Worm (Caenorhabditis elegans) whole organism, young adult: Measurements from ENCODE around the gene C16C8.9.
"Not testable (repeated sequence)": the region's sequence is repeated elsewhere in the genome, so short reads cannot be mapped to it uniquely, and the experiment has no call there.

Experiments used
- B0019.2 ChIP-seq: fragments of 200-800 bp; sonication (Bioruptor generic); conservative IDR thresholded peaks from 2 replicates; pipeline ENCODE4 v1.3.6; 2022; ENCODE audit warnings: missing genetic modification reagents, missing genetic modification characterization, missing compliant biosample characterization
- C17E4.6 ChIP-seq: fragments of 200-800 bp; sonication (Bioruptor generic); IDR thresholded peaks from 2 replicates; pipeline ENCODE4 v1.3.6; 2022; ENCODE audit warnings: missing genetic modification reagents, missing genetic modification characterization, missing compliant biosample characterization
- D2030.7 ChIP-seq: fragments of 200-800 bp; sonication (Bioruptor generic); IDR thresholded peaks from 2 replicates; pipeline ENCODE4 v1.3.6; 2022; ENCODE audit warnings: missing genetic modification reagents, missing genetic modification characterization, missing compliant biosample characterization
- F10E7.11 ChIP-seq: sonication (generic microtip); optimal IDR thresholded peaks from 2 replicates; lab custom pipeline; 2017; ENCODE audit warnings: mild to moderate bottlenecking, missing genetic modification characterization, moderate library complexity, missing compliant biosample characterization
- F22D6.2 ChIP-seq: sonication (generic microtip); optimal IDR thresholded peaks from 2 replicates; lab custom pipeline; 2016; ENCODE audit warnings: mild to moderate bottlenecking, missing genetic modification characterization, missing compliant biosample characterization
- F23B12.7 ChIP-seq: sonication (generic microtip); optimal IDR thresholded peaks from 2 replicates; lab custom pipeline; 2017; ENCODE audit warnings: missing genetic modification characterization, mild to moderate bottlenecking, missing compliant biosample characterization, antibody characterized with exemption, moderate library complexity; ENCODE audit not compliant: insufficient read depth
- F49E8.2 ChIP-seq: sonication (generic microtip); optimal IDR thresholded peaks from 3 replicates; lab custom pipeline; 2017; ENCODE audit warnings: missing genetic modification characterization, mild to moderate bottlenecking, missing compliant biosample characterization, antibody characterized with exemption, moderate library complexity; ENCODE audit not compliant: insufficient read depth
- F52B5.7 ChIP-seq: sonication (generic microtip); optimal IDR thresholded peaks from 2 replicates; lab custom pipeline; 2016; ENCODE audit warnings: mild to moderate bottlenecking, missing genetic modification characterization, missing compliant biosample characterization
- F57A8.1 ChIP-seq: fragments of 200-800 bp; sonication (Bioruptor generic); optimal IDR thresholded peaks from 2 replicates; lab custom pipeline; 2018; ENCODE audit warnings: mild to moderate bottlenecking, missing genetic modification characterization, moderate library complexity, missing compliant biosample characterization
- T07F8.4 ChIP-seq: sonication (generic microtip); optimal IDR thresholded peaks from 2 replicates; lab custom pipeline; 2016; ENCODE audit warnings: mild to moderate bottlenecking, missing genetic modification characterization, moderate library complexity, missing compliant biosample characterization
- Y56A3A.18 ChIP-seq: fragments of 200-800 bp; sonication (Bioruptor generic); IDR thresholded peaks from 2 replicates; pipeline ENCODE4 v1.3.6; 2022; ENCODE audit warnings: missing genetic modification reagents, missing genetic modification characterization, missing compliant biosample characterization
- ZK185.1 ChIP-seq: sonication (generic microtip); optimal IDR thresholded peaks from 2 replicates; lab custom pipeline; 2016; ENCODE audit warnings: mild to moderate bottlenecking, missing genetic modification characterization, missing compliant biosample characterization; ENCODE audit not compliant: poor library complexity, severe bottlenecking
- ama-1 ChIP-seq, 3 experiments: fragments of 150-350 bp in 1 of 3; sonication (generic microtip) in 2 of 3; optimal IDR thresholded peaks; 2 replicates each; lab custom pipeline; 2014 to 2018; ENCODE audit warnings: missing biosample characterization in 2 of 3, missing genetic modification characterization in 2 of 3, missing genetic modification reagents in 2 of 3
- aptf-3 ChIP-seq: fragments of 200-800 bp; sonication (Bioruptor generic); IDR thresholded peaks from 2 replicates; pipeline ENCODE4 v1.3.6; 2022; ENCODE audit warnings: missing genetic modification characterization, missing compliant biosample characterization
- athp-1 ChIP-seq: sonication (generic microtip); optimal IDR thresholded peaks from 2 replicates; lab custom pipeline; 2017; ENCODE audit warnings: mild to moderate bottlenecking, missing genetic modification characterization, missing compliant biosample characterization
- attf-5 ChIP-seq: fragments of 200-800 bp; sonication (Bioruptor generic); optimal IDR thresholded peaks from 2 replicates; lab custom pipeline; 2018; ENCODE audit warnings: mild to moderate bottlenecking, missing genetic modification characterization, missing compliant biosample characterization
- cebp-1 ChIP-seq, 2 experiments: fragments of 200-800 bp in 1 of 2; sonication (Bioruptor generic) in 1 of 2; sonication (generic microtip) in 1 of 2; IDR thresholded peaks in 1 of 2; optimal IDR thresholded peaks in 1 of 2; 2 replicates each; pipeline versions ENCODE4 v1.3.6 to Lab custom; 2017 to 2022; ENCODE audit warnings: missing compliant biosample characterization in 2 of 2, missing genetic modification characterization in 2 of 2, mild to moderate bottlenecking in 1 of 2, missing genetic modification reagents in 1 of 2, moderate library complexity in 1 of 2
- ceh-100 ChIP-seq: fragments of 200-800 bp; sonication (Bioruptor generic); IDR thresholded peaks from 2 replicates; pipeline ENCODE4 v1.3.6; 2022; ENCODE audit warnings: missing genetic modification reagents, missing genetic modification characterization, missing compliant biosample characterization
- ceh-40 ChIP-seq: fragments of 200-800 bp; sonication (Bioruptor generic); IDR thresholded peaks from 2 replicates; pipeline ENCODE4 v1.3.6; 2022; ENCODE audit warnings: missing genetic modification characterization, missing compliant biosample characterization
- ceh-79 ChIP-seq: sonication (generic microtip); optimal IDR thresholded peaks from 2 replicates; lab custom pipeline; 2017; ENCODE audit warnings: mild to moderate bottlenecking, missing genetic modification characterization, missing compliant biosample characterization
- chd-7 ChIP-seq: sonication (generic microtip); optimal IDR thresholded peaks from 2 replicates; lab custom pipeline; 2016; ENCODE audit warnings: mild to moderate bottlenecking, missing genetic modification characterization, moderate library complexity, missing compliant biosample characterization
- dpl-1 ChIP-seq: fragments of 150-350 bp; optimal IDR thresholded peaks from 2 replicates; lab custom pipeline; 2014; ENCODE audit warnings: missing biosample characterization, missing genetic modification reagents, missing genetic modification characterization
- gei-17 ChIP-seq: fragments of 200-800 bp; sonication (Bioruptor generic); optimal IDR thresholded peaks from 2 replicates; lab custom pipeline; 2018; ENCODE audit warnings: mild to moderate bottlenecking, missing genetic modification characterization, missing compliant biosample characterization
- hrde-1 ChIP-seq: sonication (generic microtip); optimal IDR thresholded peaks from 2 replicates; lab custom pipeline; 2016; ENCODE audit warnings: missing genetic modification characterization, mild to moderate bottlenecking, missing compliant biosample characterization, moderate library complexity, missing genotype, missing genetic modification reagents, borderline replicate concordance
- hsf-1 ChIP-seq: fragments of 200-800 bp; sonication (Bioruptor generic); IDR thresholded peaks from 2 replicates; pipeline ENCODE4 v1.3.6; 2022; ENCODE audit warnings: missing genetic modification reagents, missing genetic modification characterization, missing compliant biosample characterization
- let-526 ChIP-seq: fragments of 200-800 bp; sonication (Bioruptor generic); IDR thresholded peaks from 2 replicates; pipeline ENCODE4 v1.3.6; 2022; ENCODE audit warnings: missing genetic modification reagents, missing genetic modification characterization, missing compliant biosample characterization
- let-607 ChIP-seq, 2 experiments: fragments of 200-800 bp in 1 of 2; sonication (Bioruptor generic) in 1 of 2; sonication (generic microtip) in 1 of 2; optimal IDR thresholded peaks; 2 replicates each; lab custom pipeline; 2016 to 2018; ENCODE audit warnings: mild to moderate bottlenecking in 2 of 2, missing compliant biosample characterization in 2 of 2, missing genetic modification characterization in 2 of 2, moderate library complexity in 2 of 2, missing genotype in 1 of 2
- lin-40 ChIP-seq: sonication (generic microtip); optimal IDR thresholded peaks from 2 replicates; lab custom pipeline; 2016; ENCODE audit warnings: missing genetic modification characterization, mild to moderate bottlenecking, missing compliant biosample characterization, missing genotype, missing genetic modification reagents
- lin-54 ChIP-seq: fragments of 200-800 bp; sonication (Bioruptor generic); optimal IDR thresholded peaks from 2 replicates; lab custom pipeline; 2018; ENCODE audit warnings: mild to moderate bottlenecking, missing genetic modification characterization, missing compliant biosample characterization
- madf-3 ChIP-seq: fragments of 200-800 bp; sonication (Bioruptor generic); IDR thresholded peaks from 2 replicates; pipeline ENCODE4 v1.3.6; 2022; ENCODE audit warnings: missing genetic modification reagents, missing genetic modification characterization, missing compliant biosample characterization
- madf-8 ChIP-seq: fragments of 200-800 bp; sonication (Bioruptor generic); conservative IDR thresholded peaks from 2 replicates; pipeline ENCODE4 v1.3.6; 2022; ENCODE audit warnings: missing genetic modification reagents, missing genetic modification characterization, missing compliant biosample characterization
- mcd-1 ChIP-seq: fragments of 200-800 bp; sonication (Bioruptor generic); IDR thresholded peaks from 2 replicates; pipeline ENCODE4 v1.3.6; 2022; ENCODE audit warnings: missing genetic modification reagents, missing genetic modification characterization, missing compliant biosample characterization
- mel-28 ChIP-seq: sonication (generic microtip); optimal IDR thresholded peaks from 2 replicates; lab custom pipeline; 2016; ENCODE audit warnings: borderline replicate concordance, mild to moderate bottlenecking, missing genetic modification characterization, missing compliant biosample characterization
- nfya-2 ChIP-seq: fragments of 200-800 bp; sonication (Bioruptor generic); IDR thresholded peaks from 2 replicates; pipeline ENCODE4 v1.3.6; 2022; ENCODE audit warnings: missing genetic modification reagents, missing genetic modification characterization, missing compliant biosample characterization
- nhr-90 ChIP-seq: sonication (generic microtip); optimal IDR thresholded peaks from 2 replicates; lab custom pipeline; 2016; ENCODE audit warnings: missing genotype, mild to moderate bottlenecking, missing genetic modification characterization, missing compliant biosample characterization
- pbrm-1 ChIP-seq: fragments of 200-800 bp; sonication (Bioruptor generic); IDR thresholded peaks from 2 replicates; pipeline ENCODE4 v1.3.6; 2022; ENCODE audit warnings: missing genetic modification reagents, missing genetic modification characterization, missing compliant biosample characterization
- rec-8 ChIP-seq, 2 experiments: sonication (generic microtip); optimal IDR thresholded peaks; 2 replicates each; lab custom pipeline; 2016; ENCODE audit warnings: mild to moderate bottlenecking in 2 of 2, missing genetic modification characterization in 2 of 2, missing genetic modification reagents in 2 of 2, missing genotype in 2 of 2, missing biosample characterization in 1 of 2, missing compliant biosample characterization in 1 of 2, moderate library complexity in 1 of 2
- sptf-2 ChIP-seq: fragments of 200-800 bp; sonication (Bioruptor generic); optimal IDR thresholded peaks from 2 replicates; lab custom pipeline; 2018; ENCODE audit warnings: mild to moderate bottlenecking, missing genetic modification characterization, missing compliant biosample characterization
- unc-62 ChIP-seq: fragments of 150-350 bp; optimal IDR thresholded peaks from 2 replicates; lab custom pipeline; 2014; ENCODE audit warnings: missing biosample characterization, missing genetic modification reagents, missing genetic modification characterization
- zfh-2 ChIP-seq: fragments of 200-800 bp; sonication (Bioruptor generic); conservative IDR thresholded peaks from 2 replicates; pipeline ENCODE4 v1.3.6; 2022; ENCODE audit warnings: missing genetic modification reagents, missing genetic modification characterization, missing compliant biosample characterization
- ztf-25 ChIP-seq: fragments of 200-800 bp; sonication (Bioruptor generic); IDR thresholded peaks from 2 replicates; pipeline ENCODE4 v1.3.6; 2022; ENCODE audit warnings: missing genetic modification reagents, missing genetic modification characterization, missing compliant biosample characterization
- ztf-6 ChIP-seq: fragments of 200-800 bp; sonication (Bioruptor generic); IDR thresholded peaks from 2 replicates; pipeline ENCODE4 v1.3.6; 2022; ENCODE audit warnings: missing genetic modification reagents, missing genetic modification characterization, missing compliant biosample characterization

C16C8.9 gene

DNA sequence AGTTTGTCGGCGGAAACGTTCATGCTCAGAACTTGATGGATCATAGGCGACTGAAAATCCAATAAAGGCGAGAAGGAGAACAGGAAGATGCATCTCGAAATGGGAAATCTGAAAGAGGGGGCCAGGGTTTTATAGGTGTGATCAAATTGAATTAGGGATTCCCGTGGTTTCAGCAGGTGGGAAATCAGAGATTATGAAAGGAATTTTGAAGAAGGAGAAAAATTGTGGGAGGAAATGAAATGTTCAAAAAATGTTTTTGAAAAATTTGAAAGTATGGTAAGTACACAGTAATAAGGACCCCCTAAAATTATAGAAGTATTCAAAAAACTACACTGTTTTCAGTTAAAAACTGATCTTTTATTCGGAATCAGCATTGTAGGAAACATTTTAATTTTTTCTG, 7.6 kb upstream of the C16C8.9 start, which contains the start of gene Y49F6B.20:
Gene Y49F6B.20 (minus strand): TSS at position 101 of the 400 bp plus-strand sequence.
- no peak for TF ChIP-seq athp-1 (tag; lab: Kevin White, UChicago)
- TF ChIP-seq rec-8 (tag; optimal IDR thresholded peaks at IDR 0.05; lab: Kevin White, UChicago): no peak
- no peak for TF ChIP-seq nfya-2 (GFP tag; lab: Robert Waterston, UW)
- no peak for TF ChIP-seq F23B12.7 (tag; lab: Kevin White, UChicago)
- TF ChIP-seq ceh-40 (GFP tag; lab: Robert Waterston, UW): no peak
- no peak for TF ChIP-seq T07F8.4 (tag; lab: Kevin White, UChicago)
- no peak for TF ChIP-seq ztf-6
- TF ChIP-seq mel-28 (tag; lab: Kevin White, UChicago): no peak
- TF ChIP-seq, all 124 proteins: peak for 0

DNA sequence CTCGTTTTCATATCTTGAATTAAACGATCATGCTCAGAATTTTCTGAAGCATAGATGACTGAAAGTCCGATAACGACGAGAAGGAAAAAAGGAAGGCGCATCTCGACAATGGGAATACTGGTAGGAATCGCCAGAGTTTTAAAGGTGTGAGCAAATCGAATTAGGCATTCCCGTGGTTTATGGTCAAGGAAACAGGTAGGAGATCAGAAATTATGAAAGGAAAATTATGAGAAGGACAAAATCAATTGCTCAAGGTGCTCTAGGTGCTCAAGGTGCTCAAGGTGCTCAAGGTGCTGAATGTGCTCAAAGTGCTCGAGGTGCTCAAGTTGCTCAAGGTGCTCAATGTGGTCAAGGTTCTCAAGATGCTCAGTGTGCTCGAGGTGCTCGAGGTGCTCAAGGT, 1.6 kb upstream of the C16C8.9 start, which contains the start of gene C16C8.10:
Gene C16C8.10 (minus strand): TSS at position 101 of the 400 bp plus-strand sequence.
- TF ChIP-seq let-526, madf-3, madf-8 (GFP tag; lab: Robert Waterston, UW): not testable (repeated sequence)

DNA sequence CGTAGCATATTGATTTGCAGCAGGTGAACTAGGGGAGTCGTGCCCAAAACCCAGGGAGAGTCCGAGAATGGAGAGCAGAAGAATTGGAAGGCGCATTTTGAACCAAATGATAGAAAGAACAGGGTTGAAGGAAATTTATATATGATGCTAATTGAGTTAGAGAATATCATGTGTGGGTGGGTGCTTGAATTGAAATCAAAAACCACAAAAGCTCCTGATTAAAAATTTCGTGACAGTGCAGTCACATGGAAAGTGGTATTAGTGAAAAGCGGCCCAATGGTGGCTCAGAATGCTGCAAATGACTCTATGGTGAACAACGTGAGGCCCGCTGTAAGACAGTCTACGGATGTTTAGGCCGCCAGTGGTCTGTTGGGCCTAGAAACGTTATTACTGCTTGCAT, 1.4 kb downstream of the C16C8.9 start, which contains the start of gene C16C8.8:
Gene C16C8.8 (minus strand): TSS at position 101 of the 400 bp plus-strand sequence.
- TF ChIP-seq gei-17 (GFP tag; lab: Kevin White, UChicago) (no peak), attf-5 (no peak), F22D6.2 (tag; lab: Kevin White, UChicago) (no peak), hsf-1 (GFP tag; lab: Robert Waterston, UW) (no peak), unc-62 (GFP tag; lab: Kevin White, UChicago) (no peak), lin-54 (GFP tag; lab: Kevin White, UChicago) (no peak), aptf-3 (no peak), pbrm-1 (GFP tag; lab: Robert Waterston, UW) (no peak), ztf-25 (GFP tag; lab: Robert Waterston, UW) (no peak), hrde-1 (tag; lab: Kevin White, UChicago) (no peak), ceh-79 (tag; lab: Kevin White, UChicago) (no peak), zfh-2 (GFP tag; lab: Robert Waterston, UW) (no peak), ama-1 (optimal IDR thresholded peaks at IDR 0.05; lab: Kevin White, UChicago) (no peak), ama-1 (GFP tag; optimal IDR thresholded peaks at IDR 0.05; lab: Kevin White, UChicago) (no peak), C17E4.6 (no peak), F52B5.7 (tag; lab: Kevin White, UChicago) (no peak), ZK185.1 (tag; lab: Kevin White, UChicago) (no peak), ceh-100 (GFP tag; lab: Robert Waterston, UW) (no peak), F57A8.1 (no peak), F10E7.11 (tag; lab: Kevin White, UChicago) (no peak), nhr-90 (tag; lab: Kevin White, UChicago) (no peak)

DNA sequence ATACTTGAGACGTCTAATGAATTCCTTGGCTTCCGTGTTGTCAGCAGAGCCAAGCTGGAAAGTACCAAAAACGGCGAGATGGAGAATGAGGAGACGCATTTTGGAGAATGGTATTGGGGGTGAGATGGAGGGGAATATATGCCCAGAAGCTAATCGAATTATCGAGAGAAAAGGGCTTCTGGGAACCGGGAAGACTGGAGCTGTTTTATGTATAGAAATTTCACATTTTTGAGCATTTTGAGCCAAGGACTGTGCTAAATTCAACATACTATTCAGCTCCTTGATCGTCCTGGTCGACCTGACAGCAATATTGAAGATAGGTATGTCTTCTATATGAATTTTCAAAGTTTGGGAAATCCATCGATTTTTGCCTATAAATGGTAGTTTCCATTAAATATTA, 2.9 kb downstream of the C16C8.9 start, which contains the start of gene C16C8.7:
Gene C16C8.7 (minus strand): TSS at position 101 of the 400 bp plus-strand sequence.
- TF ChIP-seq ceh-79 (tag; lab: Kevin White, UChicago): no peak
- no peak for TF ChIP-seq Y56A3A.18 (GFP tag; lab: Robert Waterston, UW)
- no peak for TF ChIP-seq hrde-1 (tag; lab: Kevin White, UChicago)
- TF ChIP-seq D2030.7 (GFP tag; lab: Robert Waterston, UW): no peak
- TF ChIP-seq mcd-1 (GFP tag; lab: Robert Waterston, UW): no peak
- TF ChIP-seq lin-40 (tag; lab: Kevin White, UChicago): no peak
- TF ChIP-seq rec-8 (tag; optimal IDR thresholded peaks at IDR 0.05; lab: Kevin White, UChicago): no peak
- TF ChIP-seq let-607 (tag; optimal IDR thresholded peaks at IDR 0.05; lab: Kevin White, UChicago): no peak
- TF ChIP-seq chd-7 (tag; lab: Kevin White, UChicago): no peak
- TF ChIP-seq F49E8.2: no peak
- TF ChIP-seq dpl-1 (GFP tag; lab: Kevin White, UChicago): no peak
- TF ChIP-seq cebp-1 (GFP tag; IDR thresholded peaks at IDR 0.05; lab: Robert Waterston, UW): no peak
- no peak for TF ChIP-seq cebp-1 (tag; optimal IDR thresholded peaks at IDR 0.05; lab: Kevin White, UChicago)
- no peak for TF ChIP-seq sptf-2 (GFP tag; lab: Kevin White, UChicago)
- no peak for TF ChIP-seq B0019.2 (GFP tag; lab: Robert Waterston, UW)
